Worm (Caenorhabditis elegans) whole organism, L1 larva: ENCODE results near the gene spp-29.

ENCODE experiments used
- dpl-1 ChIP-seq, 3 experiments: fragments of 150-350 bp in 2 of 3; sonication (generic microtip) in 1 of 3; optimal IDR thresholded peaks; 2 replicates each; lab custom pipeline; 2014 to 2017; ENCODE audit warnings: missing biosample characterization in 3 of 3, missing genetic modification characterization in 3 of 3, missing genetic modification reagents in 3 of 3
- mab-9 ChIP-seq: fragments of 200-800 bp; sonication (Bioruptor generic); IDR thresholded peaks from 2 replicates; pipeline ENCODE4 v1.3.6; 2022; ENCODE audit warnings: missing genetic modification reagents, missing genetic modification characterization, missing compliant biosample characterization
- nhr-90 ChIP-seq: sonication (generic microtip); optimal IDR thresholded peaks from 2 replicates; lab custom pipeline; 2016; ENCODE audit warnings: mild to moderate bottlenecking, missing genetic modification characterization, missing compliant biosample characterization; ENCODE audit not compliant: poor library complexity
- snpc-4 ChIP-seq: fragments of 150-350 bp; optimal IDR thresholded peaks from 2 replicates; lab custom pipeline; 2014; ENCODE audit warnings: missing biosample characterization, missing genetic modification characterization

DNA sequence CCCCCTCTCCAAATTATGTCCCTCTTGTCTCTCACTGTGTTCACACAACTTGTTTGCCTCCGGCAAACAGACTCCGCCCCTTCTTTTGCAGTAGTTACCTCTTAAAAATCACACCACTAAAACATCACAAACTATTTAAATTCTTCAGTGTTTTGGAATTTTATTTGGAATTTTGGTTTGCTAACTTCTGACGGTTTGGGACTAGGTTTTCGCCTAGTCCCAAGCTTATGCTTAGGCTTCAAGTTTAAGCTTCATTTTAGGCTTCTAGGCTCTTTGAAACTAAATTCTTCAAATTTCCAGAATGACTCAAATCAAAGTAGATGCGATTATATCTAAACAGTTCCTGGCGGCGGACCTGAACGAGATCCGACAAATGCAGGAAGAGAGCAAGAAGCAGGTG is 28.1 kb upstream of the spp-29 start, which contains the start of gene fat-5:
- no peak for TF ChIP-seq mab-9 (GFP tag; lab: Robert Waterston, UW)
- no peak for TF ChIP-seq dpl-1 (GFP tag; optimal IDR thresholded peaks at IDR 0.05; lab: Kevin White, UChicago)
- no peak for TF ChIP-seq snpc-4
- TF ChIP-seq nhr-90: no peak
